Worm (Caenorhabditis elegans): ENCODE data around the gene F55A11.8.

F55A11.8 gene

DNA sequence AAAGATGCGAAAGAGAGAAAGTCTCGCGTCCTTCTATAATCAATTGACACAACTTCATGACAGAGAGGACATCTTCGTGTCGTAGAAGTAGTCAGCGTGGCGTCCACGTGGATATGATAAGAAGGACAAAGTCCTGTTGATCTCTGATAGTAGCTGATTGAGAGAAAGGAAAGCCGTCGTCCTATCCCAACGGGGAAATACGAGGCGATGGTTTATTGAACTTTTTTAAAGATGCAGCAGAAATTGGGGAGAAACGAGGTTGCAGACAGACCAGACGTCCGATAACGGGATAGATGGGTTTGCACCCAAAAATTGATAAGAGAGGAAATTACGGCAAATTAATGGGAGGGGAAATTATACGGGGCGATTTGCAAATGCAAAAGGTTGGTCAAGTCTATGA, 14.5 kb downstream of the F55A11.8 start (continued):
- peak; percentile 61 for TF ChIP-seq fos-1 (tag; optimal IDR thresholded peaks at IDR 0.05)

ce11 chrV:11803518-11803994, 15.6 kb downstream of the F55A11.8 start:
- TF ChIP-seq sma-9 (GFP tag; optimal IDR thresholded peaks at IDR 0.05) (peak; percentile 88), sma-9 (tag; optimal IDR thresholded peaks at IDR 0.05) (no peak), nhr-129 (tag; optimal IDR thresholded peaks at IDR 0.05) (peak; percentile 68), nhr-25 (tag; optimal IDR thresholded peaks at IDR 0.05) (peak; percentile 45), gmeb-1 (tag; optimal IDR thresholded peaks at IDR 0.05) (no peak), elt-3 (tag; optimal IDR thresholded peaks at IDR 0.05) (no peak), nhr-21 (tag; optimal IDR thresholded peaks at IDR 0.05) (no peak), sma-3 (GFP tag; optimal IDR thresholded peaks at IDR 0.05) (peak; percentile 63), lsy-2 (tag; optimal IDR thresholded peaks at IDR 0.05) (peak in 1 of 2 experiments; percentile 14), blmp-1 (tag; optimal IDR thresholded peaks at IDR 0.05; ENCODE audit: insufficient read depth) (peak; percentile 72)

DNA sequence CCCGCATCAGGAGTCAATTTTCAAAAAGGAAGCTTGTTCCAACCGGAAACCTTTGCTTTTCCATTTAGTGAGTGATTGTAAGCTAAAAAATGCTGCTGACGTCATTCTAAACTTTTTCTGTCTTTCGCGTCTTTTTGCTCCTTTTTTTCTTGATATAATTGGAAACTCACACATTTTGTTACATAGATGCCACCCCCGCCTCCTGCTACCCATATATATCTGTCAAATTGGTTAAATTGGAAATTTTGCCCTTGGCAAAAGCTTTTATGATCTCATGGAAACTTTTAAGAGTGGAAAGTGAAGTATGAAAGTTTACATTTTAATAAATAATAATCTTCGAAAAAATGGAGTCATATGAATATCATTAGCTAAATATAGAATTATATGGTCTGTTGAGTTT, 21.9 kb downstream of the F55A11.8 start:
- TF ChIP-seq crh-2 (tag; optimal IDR thresholded peaks at IDR 0.05) (peak; percentile 18), C34F6.9 (tag; optimal IDR thresholded peaks at IDR 0.05) (peak; percentile 3), sma-3 (GFP tag; optimal IDR thresholded peaks at IDR 0.05) (no peak)

ce11 chrV:11811921-11812320, 23.9 kb downstream of the F55A11.8 start, which contains the start of gene D2023.3:
Gene D2023.3 (minus strand): TSS chrV:11812021.
- no peak for TF ChIP-seq C34F6.9 (tag; optimal IDR thresholded peaks at IDR 0.05)
- TF ChIP-seq unc-55 (GFP tag; optimal IDR thresholded peaks at IDR 0.05): no peak
- TF ChIP-seq F13H6.1 (tag; optimal IDR thresholded peaks at IDR 0.05): no peak
- no peak for TF ChIP-seq sem-4 (tag; optimal IDR thresholded peaks at IDR 0.05)
- no peak for TF ChIP-seq gmeb-1 (tag; optimal IDR thresholded peaks at IDR 0.05)
- no peak for TF ChIP-seq nhr-237 (tag; optimal IDR thresholded peaks at IDR 0.05)

DNA sequence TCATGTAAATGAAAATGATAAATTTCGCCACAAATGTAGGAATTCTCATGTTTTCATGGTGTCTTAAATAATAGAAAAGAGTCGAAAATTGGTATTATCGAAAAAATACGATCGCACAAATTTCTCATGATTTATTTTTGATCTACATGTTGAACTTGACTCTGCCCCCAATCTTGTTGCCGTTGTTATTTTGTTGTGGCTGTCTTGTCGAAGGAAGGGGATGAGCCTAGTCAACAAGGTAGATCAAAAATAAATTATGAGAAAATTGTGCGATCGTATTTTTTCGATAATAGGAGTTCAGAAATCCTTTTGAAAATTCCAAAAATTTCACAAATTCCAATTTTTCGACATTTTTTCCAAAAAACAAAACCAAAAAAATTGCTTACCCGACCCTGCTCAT, 27.6 kb downstream of the F55A11.8 start:
- TF ChIP-seq nhr-77 (tag; optimal IDR thresholded peaks at IDR 0.05) (no peak), Y55F3AM.14 (GFP tag; optimal IDR thresholded peaks at IDR 0.05) (no peak), lin-11 (tag; optimal IDR thresholded peaks at IDR 0.05) (no peak), snpc-4 (tag; optimal IDR thresholded peaks at IDR 0.05) (no peak), elt-1 (tag; optimal IDR thresholded peaks at IDR 0.05) (no peak), sma-9 (GFP tag; optimal IDR thresholded peaks at IDR 0.05) (no peak), sma-9 (tag; optimal IDR thresholded peaks at IDR 0.05) (no peak), ztf-11 (tag; optimal IDR thresholded peaks at IDR 0.05) (no peak), lin-13 (GFP tag; optimal IDR thresholded peaks at IDR 0.05) (no peak), blmp-1 (tag; optimal IDR thresholded peaks at IDR 0.05; ENCODE audit: insufficient read depth) (no peak), peb-1 (tag; optimal IDR thresholded peaks at IDR 0.05) (no peak), ztf-1 (GFP tag; conservative IDR thresholded peaks at IDR 0.05) (no peak), unc-39 (tag; optimal IDR thresholded peaks at IDR 0.05) (no peak), R02D3.7 (tag; optimal IDR thresholded peaks at IDR 0.05) (no peak), lsy-2 (tag; optimal IDR thresholded peaks at IDR 0.05) (no peak)

DNA sequence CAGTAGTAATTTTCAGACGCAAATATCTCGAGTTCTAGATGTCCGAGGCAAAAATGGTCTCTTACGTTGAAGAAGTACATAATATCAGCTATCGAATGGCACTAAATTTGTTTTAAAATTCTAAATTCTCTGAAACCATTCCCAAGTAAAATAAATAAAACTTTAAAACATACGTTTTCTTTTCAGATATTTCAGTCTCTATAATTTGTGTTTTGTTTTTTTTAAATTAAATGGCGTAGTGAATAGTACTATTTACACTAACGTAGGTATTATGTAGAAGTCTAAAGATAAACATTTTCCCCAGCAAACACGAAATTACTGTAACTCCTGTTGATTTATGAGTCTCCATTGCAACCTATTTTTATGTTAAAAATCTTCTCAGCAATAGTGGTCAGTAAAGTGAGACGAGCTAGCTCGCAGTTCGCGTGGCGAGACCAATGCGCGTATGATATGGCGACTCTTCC, 29.3 kb downstream of the F55A11.8 start:
- no peak for TF ChIP-seq ztf-11 (tag; optimal IDR thresholded peaks at IDR 0.05)
- TF ChIP-seq nhr-21 (tag; optimal IDR thresholded peaks at IDR 0.05): peak; percentile 27
- TF ChIP-seq unc-39 (tag; optimal IDR thresholded peaks at IDR 0.05): no peak
- TF ChIP-seq R02D3.7 (tag; optimal IDR thresholded peaks at IDR 0.05): no peak
- peak in 1 of 2 experiments; percentile 16 for TF ChIP-seq lsy-2 (tag; optimal IDR thresholded peaks at IDR 0.05)
- no peak for TF ChIP-seq zag-1 (tag; optimal IDR thresholded peaks at IDR 0.05)
- TF ChIP-seq peb-1 (tag; optimal IDR thresholded peaks at IDR 0.05): no peak
- peak; percentile 36 for TF ChIP-seq ztf-4 (tag; optimal IDR thresholded peaks at IDR 0.05)
- TF ChIP-seq ceh-82 (tag; optimal IDR thresholded peaks at IDR 0.05): no peak
- no peak for TF ChIP-seq nhr-6 (tag; optimal IDR thresholded peaks at IDR 0.05)
- TF ChIP-seq nhr-25 (tag; optimal IDR thresholded peaks at IDR 0.05): peak; percentile 44
- TF ChIP-seq egl-27 (tag; optimal IDR thresholded peaks at IDR 0.05): no peak
- TF ChIP-seq ama-1 (optimal IDR thresholded peaks at IDR 0.05): peak; percentile 1

Data from whole organism, L2 larva.